Worm (Caenorhabditis elegans) whole organism, early embryonic: Measurements from ENCODE around the gene trap-4.

Experiments used
- B0310.2 ChIP-seq: sonication (generic microtip); optimal IDR thresholded peaks from 2 replicates; lab custom pipeline; 2016; ENCODE audit warnings: mild to moderate bottlenecking, missing genetic modification characterization, missing compliant biosample characterization
- F13C5.2 ChIP-seq: sonication (generic microtip); optimal IDR thresholded peaks from 2 replicates; lab custom pipeline; 2017; ENCODE audit warnings: mild to moderate bottlenecking, missing genetic modification characterization, inconsistent platforms, missing compliant biosample characterization
- aly-1 ChIP-seq: sonication (generic microtip); optimal IDR thresholded peaks from 2 replicates; lab custom pipeline; 2016; ENCODE audit warnings: missing genetic modification characterization, missing compliant biosample characterization
- ama-1 ChIP-seq: fragments of 150-350 bp; optimal IDR thresholded peaks from 2 replicates; lab custom pipeline; 2014
- ceh-13 ChIP-seq: fragments of 200-800 bp; sonication (Bioruptor generic); optimal IDR thresholded peaks from 2 replicates; lab custom pipeline; 2018; ENCODE audit warnings: mild to moderate bottlenecking, missing genetic modification characterization, missing compliant biosample characterization
- ceh-36 ChIP-seq: sonication (generic microtip); optimal IDR thresholded peaks from 2 replicates; lab custom pipeline; 2016; ENCODE audit warnings: missing genetic modification characterization, inconsistent platforms, missing compliant biosample characterization
- ets-7 ChIP-seq: sonication (generic microtip); optimal IDR thresholded peaks from 2 replicates; lab custom pipeline; 2016; ENCODE audit warnings: missing genotype, missing genetic modification characterization, missing compliant biosample characterization
- flt-1 ChIP-seq: fragments of 200-800 bp; sonication (Bioruptor generic); IDR thresholded peaks from 2 replicates; pipeline ENCODE4 v1.3.6; 2022; ENCODE audit warnings: missing genetic modification characterization, missing compliant biosample characterization
- hmbx-1 ChIP-seq: sonication (generic microtip); optimal IDR thresholded peaks from 2 replicates; lab custom pipeline; 2016; ENCODE audit warnings: mild to moderate bottlenecking, missing genetic modification characterization, missing compliant biosample characterization
- hmg-4 ChIP-seq: fragments of 200-800 bp; sonication (Bioruptor generic); optimal IDR thresholded peaks from 2 replicates; lab custom pipeline; 2018; ENCODE audit warnings: mild to moderate bottlenecking, missing genetic modification characterization, missing compliant biosample characterization
- hnd-1 ChIP-seq: sonication (generic microtip); optimal IDR thresholded peaks from 2 replicates; lab custom pipeline; 2016; ENCODE audit warnings: missing genetic modification characterization, missing compliant biosample characterization
- pes-1 ChIP-seq: fragments of 200-800 bp; sonication (Bioruptor generic); IDR thresholded peaks from 2 replicates; pipeline ENCODE4 v1.3.6; 2022; ENCODE audit warnings: missing genetic modification reagents, missing genetic modification characterization, missing compliant biosample characterization
- scrt-1 ChIP-seq: fragments of 200-800 bp; sonication (Bioruptor generic); IDR thresholded peaks from 2 replicates; pipeline ENCODE4 v1.3.6; 2022; ENCODE audit warnings: missing genetic modification characterization, missing compliant biosample characterization
- sea-1 ChIP-seq: fragments of 200-800 bp; sonication (Bioruptor generic); conservative IDR thresholded peaks from 2 replicates; pipeline ENCODE4 v1.3.6; 2022; ENCODE audit warnings: missing genetic modification characterization, missing compliant biosample characterization
- tbx-11 ChIP-seq: fragments of 200-800 bp; sonication (Bioruptor generic); IDR thresholded peaks from 2 replicates; pipeline ENCODE4 v1.3.6; 2022; ENCODE audit warnings: missing genetic modification characterization, missing compliant biosample characterization
- tbx-37 ChIP-seq: fragments of 200-800 bp; sonication (Bioruptor generic); conservative IDR thresholded peaks from 2 replicates; pipeline ENCODE4 v1.3.6; 2022; ENCODE audit warnings: missing genetic modification reagents, missing genetic modification characterization, missing compliant biosample characterization
- tra-4 ChIP-seq: sonication (generic microtip); optimal IDR thresholded peaks from 2 replicates; lab custom pipeline; 2017; ENCODE audit warnings: missing genetic modification characterization, missing compliant biosample characterization

Gene trap-4

ce11 chrIII:11892939-11893338 lies 27.6 kb upstream of the trap-4 start, which contains the start of gene Y56A3A.41:
Y56A3A.41 (minus strand) TSS chrIII:11893039.
- TF ChIP-seq hmbx-1 (tag; lab: Kevin White, UChicago) (no peak), tra-4 (tag; lab: Kevin White, UChicago) (no peak), scrt-1 (GFP tag; lab: Robert Waterston, UW) (no peak), ceh-36 (tag; lab: Kevin White, UChicago) (no peak), hmg-4 (GFP tag; lab: Kevin White, UChicago) (no peak), B0310.2 (tag; lab: Kevin White, UChicago) (no peak), sea-1 (GFP tag; lab: Robert Waterston, UW) (no peak), ets-7 (no peak), hnd-1 (tag; lab: Kevin White, UChicago) (no peak), F13C5.2 (no peak), tbx-11 (no peak), pes-1 (GFP tag; lab: Robert Waterston, UW) (no peak), tbx-37 (no peak), ceh-13 (no peak), ama-1 (lab: Kevin White, UChicago) (no peak), aly-1 (tag; lab: Kevin White, UChicago) (no peak), flt-1 (GFP tag; lab: Robert Waterston, UW) (no peak)

DNA sequence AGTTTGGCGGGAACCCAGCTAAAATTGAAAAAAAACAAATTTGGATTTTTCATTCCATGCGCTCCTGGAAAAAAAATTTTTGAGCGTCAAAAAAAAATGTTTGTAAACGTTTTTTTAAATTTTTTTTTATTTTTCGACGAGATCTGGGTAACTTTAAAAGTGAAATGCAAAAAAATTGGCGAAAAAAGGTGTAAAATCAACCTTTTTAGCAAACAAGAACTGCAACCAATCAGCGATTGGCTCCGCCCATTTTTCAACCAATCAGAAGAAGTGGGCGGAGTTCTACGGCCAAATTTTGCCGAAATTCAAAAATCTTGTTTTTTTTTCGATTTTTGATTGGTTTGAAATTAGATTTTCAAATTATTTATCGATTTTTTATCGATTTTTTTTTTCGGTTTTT lies 25.0 kb upstream of the trap-4 start:
- no peak for TF ChIP-seq tbx-11
- TF ChIP-seq hmbx-1 (tag; lab: Kevin White, UChicago): no peak
- TF ChIP-seq hmg-4 (GFP tag; lab: Kevin White, UChicago): no peak
- no peak for TF ChIP-seq sea-1 (GFP tag; lab: Robert Waterston, UW)
- TF ChIP-seq scrt-1 (GFP tag; lab: Robert Waterston, UW): no peak
- TF ChIP-seq tbx-37: no peak
- TF ChIP-seq tra-4 (tag; lab: Kevin White, UChicago): no peak
- TF ChIP-seq ama-1 (lab: Kevin White, UChicago): no peak
- no peak for TF ChIP-seq B0310.2 (tag; lab: Kevin White, UChicago)
- TF ChIP-seq flt-1 (GFP tag; lab: Robert Waterston, UW): no peak
- no peak for TF ChIP-seq aly-1 (tag; lab: Kevin White, UChicago)
- TF ChIP-seq ets-7: no peak

DNA sequence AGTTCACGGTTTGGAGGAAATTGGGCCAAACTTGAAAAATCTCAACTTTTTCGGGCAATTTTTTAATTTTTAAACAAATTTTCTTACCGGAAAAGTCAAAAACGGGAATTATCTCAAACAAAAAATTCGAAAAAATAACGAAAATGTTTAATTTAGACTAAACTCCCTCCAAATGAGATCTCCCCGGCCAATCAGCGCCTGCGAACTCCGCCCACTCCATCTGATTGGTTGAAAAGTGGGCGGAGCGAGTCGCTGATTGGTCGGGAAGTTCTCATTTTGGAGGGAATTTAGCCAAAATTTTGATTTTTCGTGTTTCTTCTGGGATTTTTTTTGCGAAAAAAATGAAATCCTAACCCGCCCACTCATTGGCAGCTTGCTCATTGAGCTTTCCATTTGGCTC lies 23.9 kb upstream of the trap-4 start:
- no peak for TF ChIP-seq tra-4 (tag; lab: Kevin White, UChicago)
- TF ChIP-seq ama-1 (lab: Kevin White, UChicago): no peak
- TF ChIP-seq flt-1 (GFP tag; lab: Robert Waterston, UW): no peak
- no peak for TF ChIP-seq scrt-1 (GFP tag; lab: Robert Waterston, UW)
- no peak for TF ChIP-seq ets-7
- no peak for TF ChIP-seq aly-1 (tag; lab: Kevin White, UChicago)
- TF ChIP-seq hmg-4 (GFP tag; lab: Kevin White, UChicago): no peak
- TF ChIP-seq tbx-11: no peak
- TF ChIP-seq B0310.2 (tag; lab: Kevin White, UChicago): no peak
- TF ChIP-seq tbx-37: no peak
- no peak for TF ChIP-seq pes-1 (GFP tag; lab: Robert Waterston, UW)
- no peak for TF ChIP-seq hmbx-1 (tag; lab: Kevin White, UChicago)
- TF ChIP-seq sea-1 (GFP tag; lab: Robert Waterston, UW): no peak
- no peak for TF ChIP-seq hnd-1 (tag; lab: Kevin White, UChicago)
- no peak for TF ChIP-seq F13C5.2
- no peak for TF ChIP-seq ceh-36 (tag; lab: Kevin White, UChicago)
- no peak for TF ChIP-seq ceh-13

DNA sequence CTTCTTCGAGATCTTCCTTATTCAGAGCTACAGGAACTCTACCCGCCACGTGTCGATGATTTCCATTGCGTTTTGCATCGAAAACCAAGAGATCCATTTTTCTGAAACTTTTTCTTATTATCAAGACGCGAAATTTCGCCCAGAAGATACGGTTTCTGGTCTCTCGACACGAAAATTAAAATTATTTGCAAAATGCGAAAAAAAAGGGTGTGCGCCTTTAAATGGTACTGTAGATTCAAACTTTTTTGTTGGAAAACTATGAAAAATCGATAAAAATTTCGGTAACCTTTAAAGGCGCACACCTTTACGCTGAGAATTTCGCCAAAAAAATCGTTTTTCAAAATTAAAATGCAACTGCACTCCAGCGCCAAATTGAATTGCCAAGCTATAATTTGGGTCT lies 22.4 kb upstream of the trap-4 start, which contains the start of gene tsen-2:
Gene tsen-2, minus strand, starts transcription at position 101 of the 400 bp plus-strand sequence.
- no peak for TF ChIP-seq ets-7
- TF ChIP-seq B0310.2 (tag; lab: Kevin White, UChicago): no peak
- TF ChIP-seq hmbx-1 (tag; lab: Kevin White, UChicago): no peak
- TF ChIP-seq hnd-1 (tag; lab: Kevin White, UChicago): no peak
- TF ChIP-seq scrt-1 (GFP tag; lab: Robert Waterston, UW): no peak
- no peak for TF ChIP-seq ceh-13
- TF ChIP-seq sea-1 (GFP tag; lab: Robert Waterston, UW): no peak
- no peak for TF ChIP-seq tbx-37

- no peak for TF ChIP-seq hnd-1 (tag; lab: Kevin White, UChicago)
- no peak for TF ChIP-seq B0310.2 (tag; lab: Kevin White, UChicago)
- no peak for TF ChIP-seq sea-1 (GFP tag; lab: Robert Waterston, UW)
Measured at ce11 chrIII:11900022-11900421, 20.5 kb upstream of the trap-4 start.

DNA sequence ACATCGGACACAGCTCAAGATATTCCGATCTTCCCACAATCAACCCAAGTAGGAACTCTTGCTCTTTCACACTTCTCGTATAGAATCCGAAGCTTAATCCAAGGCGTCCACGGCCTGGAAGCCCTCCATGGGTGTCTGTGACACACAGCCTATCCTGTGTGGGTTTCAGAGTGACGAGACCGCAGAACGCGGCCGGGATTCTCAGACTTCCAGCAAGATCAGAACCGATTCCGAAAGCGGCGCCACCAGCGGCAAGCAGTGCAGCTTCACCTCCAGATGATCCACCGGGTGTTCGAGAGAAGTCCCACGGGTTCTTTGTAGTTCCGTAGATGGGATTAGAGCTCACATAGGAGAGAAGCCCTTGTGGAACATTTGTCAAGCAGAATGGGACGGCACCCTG lies 17.8 kb upstream of the trap-4 start:
- TF ChIP-seq hmg-4 (GFP tag; lab: Kevin White, UChicago): no peak
- TF ChIP-seq aly-1 (tag; lab: Kevin White, UChicago): no peak
- no peak for TF ChIP-seq ceh-13
- no peak for TF ChIP-seq flt-1 (GFP tag; lab: Robert Waterston, UW)
- TF ChIP-seq F13C5.2: no peak
- no peak for TF ChIP-seq tbx-11
- no peak for TF ChIP-seq pes-1 (GFP tag; lab: Robert Waterston, UW)
- no peak for TF ChIP-seq tbx-37
- TF ChIP-seq tra-4 (tag; lab: Kevin White, UChicago): no peak
- no peak for TF ChIP-seq sea-1 (GFP tag; lab: Robert Waterston, UW)
- TF ChIP-seq hmbx-1 (tag; lab: Kevin White, UChicago): no peak
- TF ChIP-seq B0310.2 (tag; lab: Kevin White, UChicago): no peak

- TF ChIP-seq ama-1 (lab: Kevin White, UChicago) (no peak), ets-7 (no peak), hmbx-1 (tag; lab: Kevin White, UChicago) (no peak)
Measured at ce11 chrIII:11907177-11907576, 13.4 kb upstream of the trap-4 start, which contains the start of gene sdz-33. sdz-33 (plus strand) TSS chrIII:11907477.

ce11 chrIII:11908660-11909059 lies 11.9 kb upstream of the trap-4 start, which contains the start of gene fbxb-24:
fbxb-24 (plus strand) TSS chrIII:11908960.
- TF ChIP-seq pes-1 (GFP tag; lab: Robert Waterston, UW) (no peak), hmbx-1 (tag; lab: Kevin White, UChicago) (no peak), ceh-13 (no peak), B0310.2 (tag; lab: Kevin White, UChicago) (no peak)
